Worm (Caenorhabditis elegans): ENCODE measurements around the gene srx-78.

srx-78 gene

DNA sequence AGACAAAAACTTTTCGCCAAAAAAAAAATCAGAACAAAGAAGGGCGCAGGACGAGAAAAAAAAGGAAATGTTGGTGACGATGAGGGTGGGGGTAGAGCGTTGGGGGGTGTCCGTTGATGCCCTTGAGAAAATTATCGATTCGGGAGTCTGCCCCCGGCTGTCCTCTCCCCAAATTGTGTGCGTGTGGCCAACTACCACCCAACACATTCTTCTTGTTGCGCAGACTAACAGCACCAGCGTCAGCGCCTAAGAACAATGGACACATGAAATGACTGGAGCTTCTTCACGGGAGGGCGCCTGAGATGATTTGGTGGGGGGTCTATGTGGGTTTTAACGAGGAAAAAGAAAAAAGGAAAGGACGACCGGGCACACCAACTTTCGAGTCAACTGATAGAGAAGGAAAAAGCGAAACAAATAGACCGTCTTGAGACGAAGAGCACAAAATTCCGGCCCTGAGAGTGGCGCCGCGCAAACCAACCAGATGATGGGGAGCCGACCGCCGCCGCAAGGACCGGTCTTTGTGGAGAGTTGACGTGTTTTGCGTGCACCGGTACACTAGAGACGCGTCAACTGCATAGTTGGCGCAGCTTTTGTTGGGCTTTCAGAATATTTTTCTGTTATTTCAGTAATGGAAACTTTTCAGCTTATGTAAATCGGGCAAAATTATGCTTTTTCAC, 29.6 kb upstream of the srx-78 start, which contains the start of gene C25D7.9:
C25D7.9 (plus strand) TSS at position 68 of the 677 bp plus-strand sequence.
- TF ChIP-seq hlh-12 (tag; optimal IDR thresholded peaks at IDR 0.05) (no peak), cebp-1 (GFP tag; IDR thresholded peaks at IDR 0.05) (no peak), cebp-1 (tag; optimal IDR thresholded peaks at IDR 0.05) (peak; percentile 22), ztf-6 (GFP tag; IDR thresholded peaks at IDR 0.05) (no peak), repo-1 (tag; optimal IDR thresholded peaks at IDR 0.05) (no peak), snpc-4 (GFP tag; optimal IDR thresholded peaks at IDR 0.05) (no peak), snpc-4 (tag; optimal IDR thresholded peaks at IDR 0.05) (no peak), ceh-79 (tag; optimal IDR thresholded peaks at IDR 0.05) (no peak), ztf-18 (tag; optimal IDR thresholded peaks at IDR 0.05) (peak; percentile 84), nfya-1 (tag; optimal IDR thresholded peaks at IDR 0.05; ENCODE audit: borderline replicate concordance, insufficient read depth) (no peak), mcd-1 (GFP tag; IDR thresholded peaks at IDR 0.05) (peak; percentile 42; the same call in 1 of the 2 replicates), ets-4 (GFP tag; optimal IDR thresholded peaks at IDR 0.05) (no peak), hlh-26 (GFP tag; conservative IDR thresholded peaks at IDR 0.05) (no peak), athp-1 (tag; optimal IDR thresholded peaks at IDR 0.05) (no peak), dox-1 (GFP tag; IDR thresholded peaks at IDR 0.05) (peak; percentile 62), dpff-1 (tag; optimal IDR thresholded peaks at IDR 0.05) (no peak), ztf-22 (GFP tag; optimal IDR thresholded peaks at IDR 0.05) (no peak), snpc-1.1 (tag; optimal IDR thresholded peaks at IDR 0.05; ENCODE audit: insufficient read depth) (no peak), D2030.7 (GFP tag; IDR thresholded peaks at IDR 0.05) (no peak), rec-8 (tag; optimal IDR thresholded peaks at IDR 0.05) (no peak), sea-2 (GFP tag; IDR thresholded peaks at IDR 0.05) (no peak), lin-54 (GFP tag; optimal IDR thresholded peaks at IDR 0.05) (no peak), snpc-1.3 (tag; optimal IDR thresholded peaks at IDR 0.05; ENCODE audit: insufficient read depth) (no peak), hmg-20 (GFP tag; IDR thresholded peaks at IDR 0.05) (no peak), zfh-2 (GFP tag; conservative IDR thresholded peaks at IDR 0.05) (peak; percentile 89), egrh-3 (GFP tag; IDR thresholded peaks at IDR 0.05) (0 out of 2 replicates have a peak, but pooled peaks have one; percentile 11)

ce11 chrV:15065837-15066348, 29.0 kb upstream of the srx-78 start, which contains the start of gene otub-1:
Gene otub-1, plus strand, starts transcription at chrV:15066298.
- no peak for TF ChIP-seq ceh-58 (GFP tag; IDR thresholded peaks at IDR 0.05)
- peak; percentile 25; the same call in 1 of the 2 replicates for TF ChIP-seq madf-8 (GFP tag; conservative IDR thresholded peaks at IDR 0.05)
- TF ChIP-seq efl-1 (GFP tag; optimal IDR thresholded peaks at IDR 0.05): no peak
- TF ChIP-seq lsl-1 (GFP tag; optimal IDR thresholded peaks at IDR 0.05): peak; percentile 97
- peak; percentile 42; the same call in 1 of the 2 replicates for TF ChIP-seq D2030.7 (GFP tag; IDR thresholded peaks at IDR 0.05)
- peak; percentile 72 for TF ChIP-seq xnd-1 (tag; optimal IDR thresholded peaks at IDR 0.05)
- no peak for TF ChIP-seq F39B2.1 (GFP tag; IDR thresholded peaks at IDR 0.05)
- TF ChIP-seq ceh-100 (GFP tag; IDR thresholded peaks at IDR 0.05): no peak
- TF ChIP-seq let-607 (tag; optimal IDR thresholded peaks at IDR 0.05): no peak
- no peak for TF ChIP-seq nfya-2 (GFP tag; IDR thresholded peaks at IDR 0.05)
- peak; percentile 76 for TF ChIP-seq F33H1.4 (GFP tag; IDR thresholded peaks at IDR 0.05)
- TF ChIP-seq unc-130 (GFP tag; optimal IDR thresholded peaks at IDR 0.05): peak; percentile 47
